Worm (Caenorhabditis elegans) whole organism, L2 larva: ENCODE data around the gene zig-11.
A peak's percentile ranks its signal among the peaks of the same experiment; 100 is the strongest.

Source experiments
- aly-2 ChIP-seq: fragments of 150-350 bp; optimal IDR thresholded peaks from 2 replicates; lab custom pipeline; 2014; ENCODE audit warnings: missing biosample characterization, missing genetic modification characterization
- ama-1 ChIP-seq: fragments of 150-350 bp; optimal IDR thresholded peaks from 2 replicates; lab custom pipeline; 2018; ENCODE audit warnings: inconsistent platforms
- elt-1 ChIP-seq: fragments of 150-350 bp; optimal IDR thresholded peaks from 2 replicates; lab custom pipeline; 2014; ENCODE audit warnings: missing biosample characterization, missing genetic modification characterization
- lin-11 ChIP-seq: fragments of 150-350 bp; sonication (generic microtip); optimal IDR thresholded peaks from 2 replicates; lab custom pipeline; 2014; ENCODE audit warnings: missing biosample characterization, missing genetic modification characterization, inconsistent platforms, mixed read lengths
- lsy-2 ChIP-seq, 2 experiments: fragments of 150-350 bp in 1 of 2; sonication (generic microtip) in 1 of 2; optimal IDR thresholded peaks; 2 replicates each; lab custom pipeline; 2014 to 2017; ENCODE audit warnings: missing biosample characterization in 2 of 2, missing genetic modification characterization in 2 of 2
- mab-5 ChIP-seq: fragments of 150-350 bp; optimal IDR thresholded peaks from 2 replicates; lab custom pipeline; 2014; ENCODE audit warnings: missing biosample characterization, missing genetic modification characterization
- unc-39 ChIP-seq: fragments of 150-350 bp; optimal IDR thresholded peaks from 2 replicates; lab custom pipeline; 2014; ENCODE audit warnings: missing biosample characterization, missing genetic modification characterization
- ztf-11 ChIP-seq: sonication (generic microtip); optimal IDR thresholded peaks from 2 replicates; lab custom pipeline; 2017; ENCODE audit warnings: missing biosample characterization, missing genetic modification characterization

DNA sequence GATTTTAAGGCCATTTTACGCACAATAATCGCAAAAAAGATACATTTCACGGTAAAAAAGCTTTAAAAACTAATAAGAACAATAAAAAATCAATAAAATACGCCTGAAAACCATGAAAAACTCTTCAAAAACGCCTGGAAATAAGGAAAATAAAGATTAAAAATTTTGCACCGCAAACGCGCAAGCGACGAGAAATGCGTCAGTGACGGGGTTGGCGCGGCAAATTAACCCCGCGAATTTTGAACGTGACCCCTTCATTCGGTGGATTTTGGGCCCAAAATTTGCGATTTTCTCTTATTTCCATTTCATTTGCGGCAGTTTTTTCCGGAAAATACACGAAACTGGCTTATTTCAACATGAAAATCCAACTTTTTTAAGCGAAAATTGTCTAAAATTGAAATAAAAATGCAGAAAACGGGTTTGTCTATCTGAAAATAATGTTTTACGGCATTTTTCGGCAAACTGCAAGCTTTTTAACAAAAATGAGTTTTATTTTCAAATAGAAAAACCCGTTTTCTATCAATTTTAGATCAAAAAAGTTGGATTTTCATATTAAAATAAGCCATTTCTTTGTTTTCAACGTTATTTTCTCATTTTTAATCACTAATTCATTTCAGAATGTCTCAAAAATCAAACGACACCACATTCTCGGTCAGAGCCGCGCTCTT is 24.0 kb downstream of the zig-11 start, which contains the start of gene knl-3:
- TF ChIP-seq ama-1 (lab: Kevin White, UChicago) (no peak), unc-39 (tag; lab: Kevin White, UChicago) (no peak), elt-1 (no peak), aly-2 (tag; lab: Kevin White, UChicago) (no peak), ztf-11 (tag; lab: Kevin White, UChicago) (no peak), lin-11 (tag; lab: Kevin White, UChicago) (peak; percentile 86), mab-5 (tag; lab: Kevin White, UChicago) (peak; percentile 75), lsy-2 (tag; optimal IDR thresholded peaks at IDR 0.05; lab: Kevin White, UChicago) (peak; percentile 83 to 91)
